Fruit fly (Drosophila melanogaster) ovary, adult (tissue): ENCODE measurements around the gene Sfmbt.

Experiments used
- CG17801 ChIP-seq: fragments of 200-800 bp; optimal IDR thresholded peaks from 2 replicates; lab custom pipeline; 2019; ENCODE audit warnings: missing biosample characterization, mild to moderate bottlenecking, missing genetic modification characterization, moderate library complexity; ENCODE audit not compliant: partially characterized antibody

Sfmbt gene

dm6 chr2L:13195822-13196221 is 19.2 kb upstream of the Sfmbt start:
- no peak for TF ChIP-seq CG17801 (GFP tag; lab: Kevin White, UChicago)

dm6 chr2L:13191894-13192293 is 15.3 kb upstream of the Sfmbt start, which contains the start of the genes CG16974 and Edem2:
CG16974 (minus strand) TSS chr2L:13191979.
Edem2 (plus strand) TSS chr2L:13192201.
- TF ChIP-seq CG17801 (GFP tag; lab: Kevin White, UChicago): peak; percentile 78

dm6 chr2L:13191052-13191678 is 14.6 kb upstream of the Sfmbt start:
- no peak for TF ChIP-seq CG17801 (GFP tag; lab: Kevin White, UChicago)

dm6 chr2L:13190534-13190933 is 13.9 kb upstream of the Sfmbt start:
- TF ChIP-seq CG17801 (GFP tag; lab: Kevin White, UChicago): peak; percentile 23

- no peak for TF ChIP-seq CG17801 (GFP tag; lab: Kevin White, UChicago)
Measured at dm6 chr2L:13183150-13183549, 6.6 kb upstream of the Sfmbt start, which contains the start of gene Rsph1. Rsph1 (plus strand) TSS chr2L:13183450.

- no peak for TF ChIP-seq CG17801 (GFP tag; lab: Kevin White, UChicago)
Measured at dm6 chr2L:13182415-13182814, 5.8 kb upstream of the Sfmbt start, which contains the start of gene Mgat3. Mgat3 (minus strand) TSS chr2L:13182596.

dm6 chr2L:13179095-13179494 is 2.5 kb upstream of the Sfmbt start, which contains the start of gene Alg7:
Alg7 (plus strand) TSS chr2L:13179247.
- peak; percentile 21 for TF ChIP-seq CG17801 (GFP tag; lab: Kevin White, UChicago)

dm6 chr2L:13176123-13176522 is 462 bp downstream of the Sfmbt start, which contains the start of gene CG43925:
CG43925 (plus strand) TSS chr2L:13176423.
- no peak for TF ChIP-seq CG17801 (GFP tag; lab: Kevin White, UChicago)

- no peak for TF ChIP-seq CG17801 (GFP tag; lab: Kevin White, UChicago)
Measured at dm6 chr2L:13165802-13166347, 10.7 kb downstream of the Sfmbt start, which contains the start of gene DnaJ-H. DnaJ-H (minus strand) TSS chr2L:13166072.

dm6 chr2L:13164994-13165801 is 11.4 kb downstream of the Sfmbt start, which contains the start of gene Sirt1:
Sirt1 (plus strand) TSS chr2L:13165564.
- peak; percentile 65 for TF ChIP-seq CG17801 (GFP tag; lab: Kevin White, UChicago)

- no peak for TF ChIP-seq CG17801 (GFP tag; lab: Kevin White, UChicago)
Measured at dm6 chr2L:13160227-13160626, 16.4 kb downstream of the Sfmbt start, which contains the start of gene kmg. kmg (plus strand) TSS chr2L:13160527.

dm6 chr2L:13158510-13158909 is 18.1 kb downstream of the Sfmbt start, which contains the start of gene Pk34A:
Pk34A (plus strand) TSS chr2L:13158810.
- TF ChIP-seq CG17801 (GFP tag; lab: Kevin White, UChicago): no peak

dm6 chr2L:13157903-13158302 is 18.7 kb downstream of the Sfmbt start:
- peak; percentile 27 for TF ChIP-seq CG17801 (GFP tag; lab: Kevin White, UChicago)

- no peak for TF ChIP-seq CG17801 (GFP tag; lab: Kevin White, UChicago)
Measured at dm6 chr2L:13156349-13156748, 20.2 kb downstream of the Sfmbt start.

- TF ChIP-seq CG17801 (GFP tag; lab: Kevin White, UChicago): no peak
Measured at dm6 chr2L:13154313-13154712, 22.3 kb downstream of the Sfmbt start.
